Worm (Caenorhabditis elegans) whole organism, mixed stage, embryonic: ENCODE measurements around the gene srt-29.

Experiments used
- lin-13 ChIP-seq: fragments of 150-350 bp; optimal IDR thresholded peaks from 2 replicates; lab custom pipeline; 2014; ENCODE audit warnings: missing biosample characterization, missing genetic modification characterization
- lsy-2 ChIP-seq: fragments of 150-350 bp; optimal IDR thresholded peaks from 2 replicates; lab custom pipeline; 2014; ENCODE audit warnings: missing biosample characterization, missing genetic modification characterization
- mab-5 ChIP-seq: fragments of 150-350 bp; optimal IDR thresholded peaks from 2 replicates; lab custom pipeline; 2014; ENCODE audit warnings: missing biosample characterization, missing genetic modification characterization
- mep-1 ChIP-seq: fragments of 150-350 bp; optimal IDR thresholded peaks from 2 replicates; lab custom pipeline; 2017; ENCODE audit warnings: missing biosample characterization, missing genetic modification reagents, missing genetic modification characterization, inconsistent platforms
- nhr-12 ChIP-seq: fragments of 150-350 bp; optimal IDR thresholded peaks from 2 replicates; lab custom pipeline; 2014; ENCODE audit warnings: missing biosample characterization, missing genetic modification characterization
- snpc-4 ChIP-seq: fragments of 150-350 bp; optimal IDR thresholded peaks from 2 replicates; lab custom pipeline; 2014; ENCODE audit warnings: missing biosample characterization, missing genetic modification characterization
- sptf-1 ChIP-seq: sonication (generic microtip); optimal IDR thresholded peaks from 2 replicates; lab custom pipeline; 2017; ENCODE audit warnings: mild to moderate bottlenecking, missing genetic modification characterization, moderate library complexity, missing compliant biosample characterization
- unc-120 ChIP-seq: sonication (generic microtip); optimal IDR thresholded peaks from 2 replicates; lab custom pipeline; 2017; ENCODE audit warnings: missing genetic modification characterization, missing compliant biosample characterization; ENCODE audit not compliant: poor library complexity, severe bottlenecking
- unc-39 ChIP-seq: fragments of 150-350 bp; optimal IDR thresholded peaks from 2 replicates; lab custom pipeline; 2014; ENCODE audit warnings: missing biosample characterization, missing genetic modification characterization
- unc-62 ChIP-seq: fragments of 150-350 bp; optimal IDR thresholded peaks from 2 replicates; lab custom pipeline; 2014; ENCODE audit warnings: missing biosample characterization, missing genetic modification reagents, missing genetic modification characterization
- zip-8 ChIP-seq: fragments of 150-350 bp; optimal IDR thresholded peaks from 2 replicates; lab custom pipeline; 2014; ENCODE audit warnings: missing biosample characterization, missing genetic modification characterization
- ztf-11 ChIP-seq: fragments of 150-350 bp; optimal IDR thresholded peaks from 2 replicates; lab custom pipeline; 2014; ENCODE audit warnings: missing biosample characterization, missing genetic modification characterization

DNA sequence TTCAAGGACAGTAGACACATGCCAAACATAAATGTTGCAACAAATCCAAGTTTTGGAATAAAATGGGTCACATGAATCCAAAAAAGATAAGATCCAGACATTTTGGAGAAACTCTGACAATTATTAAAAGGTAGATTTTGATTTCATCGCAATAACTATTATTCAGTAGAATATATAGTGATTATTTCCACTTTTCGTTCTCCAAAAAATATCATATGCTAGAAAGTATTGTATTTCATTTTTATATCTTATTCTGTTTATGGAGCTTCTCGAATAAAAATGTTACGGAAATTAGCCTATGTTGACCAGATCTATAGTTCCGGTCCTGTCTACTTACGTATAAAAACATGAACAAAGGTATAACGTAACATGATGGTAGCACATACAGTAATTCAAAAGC lies 8.2 kb upstream of the srt-29 start, which contains the start of gene str-13:
- TF ChIP-seq unc-120 (tag; lab: Kevin White, UChicago) (no peak), snpc-4 (tag; lab: Kevin White, UChicago) (no peak), ztf-11 (tag; lab: Kevin White, UChicago) (no peak), lsy-2 (tag; lab: Kevin White, UChicago) (no peak), unc-62 (no peak), zip-8 (tag; lab: Kevin White, UChicago) (no peak), mep-1 (no peak), mab-5 (tag; lab: Kevin White, UChicago) (no peak), lin-13 (tag; lab: Kevin White, UChicago) (no peak), sptf-1 (tag; lab: Kevin White, UChicago) (no peak), nhr-12 (tag; lab: Kevin White, UChicago) (no peak), unc-39 (tag; lab: Kevin White, UChicago) (no peak)
